Worm (Caenorhabditis elegans): ENCODE results near the gene srv-27.

srv-27 gene

DNA sequence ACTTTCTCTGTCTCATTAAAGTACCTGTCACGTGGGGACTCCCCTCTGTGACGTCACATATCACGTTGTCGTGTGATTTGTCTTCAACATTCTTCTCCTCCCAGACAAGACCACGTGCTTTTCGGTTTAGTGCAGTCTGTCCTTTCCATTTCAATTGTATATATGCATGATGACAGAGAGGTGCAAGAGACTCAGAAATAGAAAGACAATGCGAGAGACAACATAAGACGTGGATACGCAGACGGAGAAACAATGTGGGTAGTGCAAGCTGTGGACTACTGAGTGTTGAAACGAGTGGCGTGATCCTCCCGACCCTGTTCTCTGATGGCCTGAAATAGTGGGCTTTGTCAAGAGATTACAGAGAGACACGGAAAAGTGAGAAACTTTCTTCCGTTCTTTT, 38.6 kb upstream of the srv-27 start (continued):
- TF ChIP-seq ceh-27 (GFP tag; optimal IDR thresholded peaks at IDR 0.05) (peak; percentile 84), mel-28 (tag; optimal IDR thresholded peaks at IDR 0.05; ENCODE audit: borderline replicate concordance) (peak; percentile 63), nfya-1 (tag; optimal IDR thresholded peaks at IDR 0.05; ENCODE audit: borderline replicate concordance, insufficient read depth) (no peak), ZK185.1 (tag; optimal IDR thresholded peaks at IDR 0.05; ENCODE audit: poor library complexity, severe bottlenecking) (peak; percentile 72), hlh-12 (tag; optimal IDR thresholded peaks at IDR 0.05) (no peak), atf-7 (tag; optimal IDR thresholded peaks at IDR 0.05) (peak; percentile 97), ztf-28 (GFP tag; IDR thresholded peaks at IDR 0.05) (no peak), F39B2.1 (GFP tag; IDR thresholded peaks at IDR 0.05) (no peak), ceh-40 (GFP tag; IDR thresholded peaks at IDR 0.05) (0 out of 2 replicates have a peak, but pooled peaks have one; percentile 41), Y53F4B.3 (GFP tag; IDR thresholded peaks at IDR 0.05) (no peak), nfya-2 (GFP tag; IDR thresholded peaks at IDR 0.05) (no peak), ztf-3 (GFP tag; optimal IDR thresholded peaks at IDR 0.05) (peak; percentile 81), K11D2.4 (GFP tag; IDR thresholded peaks at IDR 0.05) (peak; percentile 92), mes-4 (tag; optimal IDR thresholded peaks at IDR 0.05) (no peak), nhr-120 (GFP tag; IDR thresholded peaks at IDR 0.05) (no peak), lsl-1 (GFP tag; optimal IDR thresholded peaks at IDR 0.05) (no peak), T26A5.8 (tag; optimal IDR thresholded peaks at IDR 0.05) (no peak), Y67H2A.10 (GFP tag; conservative IDR thresholded peaks at IDR 0.05) (no peak), lin-26 (GFP tag; IDR thresholded peaks at IDR 0.05) (peak; percentile 71; the same call in 1 of the 2 replicates), F10E7.11 (tag; optimal IDR thresholded peaks at IDR 0.05) (peak; percentile 70), snpc-1.1 (tag; optimal IDR thresholded peaks at IDR 0.05; ENCODE audit: insufficient read depth) (no peak), ceh-100 (GFP tag; IDR thresholded peaks at IDR 0.05) (peak; percentile 45), pbrm-1 (GFP tag; IDR thresholded peaks at IDR 0.05) (peak; percentile 84), ztf-25 (GFP tag; IDR thresholded peaks at IDR 0.05) (no peak), lir-1 (GFP tag; conservative IDR thresholded peaks at IDR 0.05) (peak; percentile 86), madf-3 (GFP tag; IDR thresholded peaks at IDR 0.05) (0 out of 2 replicates have a peak, but pooled peaks have one; percentile 15), aptf-3 (GFP tag; IDR thresholded peaks at IDR 0.05) (no peak), rcor-1 (GFP tag; IDR thresholded peaks at IDR 0.05) (peak; percentile 55; the same call in 1 of the 2 replicates), ekl-4 (GFP tag; IDR thresholded peaks at IDR 0.05) (peak; percentile 89), fkh-3 (tag; optimal IDR thresholded peaks at IDR 0.05) (no peak), ztf-26 (tag; optimal IDR thresholded peaks at IDR 0.05) (peak; percentile 96), Y56A3A.18 (GFP tag; IDR thresholded peaks at IDR 0.05) (0 out of 2 replicates have a peak, but pooled peaks have one; percentile 40), F33H1.4 (GFP tag; IDR thresholded peaks at IDR 0.05) (peak; percentile 56), hmg-1.2 (GFP tag; IDR thresholded peaks at IDR 0.05) (peak; percentile 95), egrh-3 (GFP tag; IDR thresholded peaks at IDR 0.05) (0 out of 2 replicates have a peak, but pooled peaks have one; percentile 5), nhr-80 (tag; optimal IDR thresholded peaks at IDR 0.05) (peak; percentile 95), snpc-3.4 (tag; optimal IDR thresholded peaks at IDR 0.05) (no peak), dox-1 (GFP tag; IDR thresholded peaks at IDR 0.05) (peak; percentile 85), F52B5.7 (tag; optimal IDR thresholded peaks at IDR 0.05) (peak; percentile 58), tbp1 (GFP tag; optimal IDR thresholded peaks at IDR 0.05) (peak; percentile 69)

DNA sequence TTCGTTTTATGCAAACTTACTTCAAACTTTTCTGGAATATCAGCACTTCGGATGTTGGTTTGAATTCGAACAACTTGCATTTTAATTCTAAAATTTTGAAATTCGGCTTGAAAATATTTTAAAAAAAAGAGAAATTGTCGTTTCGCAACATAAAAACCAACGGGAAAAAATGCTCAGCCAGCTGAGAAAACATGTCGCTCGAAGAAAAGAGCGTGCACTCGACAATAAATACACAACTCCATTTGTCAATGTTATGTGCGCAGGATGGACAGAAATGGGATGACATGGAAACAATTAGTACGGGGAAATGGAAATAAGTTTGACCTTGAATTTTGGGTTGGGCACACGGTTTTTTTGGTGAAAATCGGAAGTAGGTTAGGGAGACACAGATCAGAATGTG, 37.8 kb upstream of the srv-27 start, which contains the start of gene mif-4:
Gene mif-4, minus strand, starts transcription at position 87 of the 400 bp plus-strand sequence.
- TF ChIP-seq ztf-26 (tag; optimal IDR thresholded peaks at IDR 0.05) (no peak), F37B4.10 (GFP tag; IDR thresholded peaks at IDR 0.05) (no peak), cebp-1 (GFP tag; IDR thresholded peaks at IDR 0.05) (no peak), cebp-1 (tag; optimal IDR thresholded peaks at IDR 0.05) (peak; percentile 51)
